Worm (Caenorhabditis elegans) whole organism, early embryonic: ENCODE data around the gene sri-33.

Experiments
- ama-1 ChIP-seq: fragments of 150-350 bp; optimal IDR thresholded peaks from 2 replicates; lab custom pipeline; 2014
- ceh-13 ChIP-seq: fragments of 200-800 bp; sonication (Bioruptor generic); optimal IDR thresholded peaks from 2 replicates; lab custom pipeline; 2018; ENCODE audit warnings: mild to moderate bottlenecking, missing genetic modification characterization, missing compliant biosample characterization
- scrt-1 ChIP-seq: fragments of 200-800 bp; sonication (Bioruptor generic); IDR thresholded peaks from 2 replicates; pipeline ENCODE4 v1.3.6; 2022; ENCODE audit warnings: missing genetic modification characterization, missing compliant biosample characterization

ce11 chrII:3170089-3170488, 13.4 kb upstream of the sri-33 start, which contains the start of gene fbxc-55:
- TF ChIP-seq ama-1 (lab: Kevin White, UChicago) (no peak), ceh-13 (GFP tag; lab: Kevin White, UChicago) (no peak), scrt-1 (GFP tag; lab: Robert Waterston, UW) (no peak)
